Fruit fly (Drosophila melanogaster): ENCODE data around the gene Ing5.
A peak's percentile ranks its signal among the peaks of the same experiment; 100 is the strongest.

Gene Ing5

DNA sequence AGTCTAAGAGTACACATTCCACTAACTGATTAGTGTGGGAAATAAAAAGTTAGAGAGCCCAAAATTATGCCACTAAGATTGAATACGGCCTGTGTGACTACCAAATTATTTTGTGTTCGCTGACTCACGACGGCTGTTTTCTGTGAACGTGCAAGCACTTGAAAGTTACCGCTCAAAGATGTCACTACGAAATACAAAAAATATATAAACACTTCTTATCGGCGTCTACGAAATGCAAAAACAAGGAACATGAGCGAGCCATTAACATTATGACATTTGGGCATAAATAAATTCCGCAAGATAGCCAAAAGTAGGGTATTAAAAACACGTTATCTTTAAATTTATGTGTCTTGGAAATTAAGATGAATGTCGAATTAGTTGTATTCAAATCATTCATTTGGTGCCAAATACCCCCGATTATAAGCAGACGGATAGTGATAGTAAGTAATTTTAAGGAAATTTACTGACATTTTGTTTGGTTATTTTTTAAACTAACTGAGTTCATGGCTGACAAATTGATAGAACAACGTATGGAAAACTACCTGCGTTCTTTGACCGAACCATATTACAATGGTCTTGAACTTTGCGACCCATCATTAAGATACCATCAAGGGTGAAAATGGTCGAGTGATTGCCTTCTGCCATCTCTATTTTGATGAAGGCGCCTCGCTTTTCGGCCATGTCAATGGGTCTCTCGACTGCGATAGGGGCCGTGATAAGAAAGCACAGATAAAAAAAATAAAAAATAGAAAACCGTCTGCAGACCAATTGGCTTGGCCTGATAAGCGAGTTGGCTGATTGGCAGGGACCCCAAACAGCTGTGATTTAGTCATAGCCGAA is 47.9 kb upstream of the Ing5 start, which contains the start of gene Tehao:
Gene Tehao (plus strand): TSS at position 828 of the 840 bp plus-strand sequence.
- TF ChIP-seq Hr78 (GFP tag; optimal IDR thresholded peaks at IDR 0.05) (no peak), foxo (GFP tag; optimal IDR thresholded peaks at IDR 0.05) (peak in 1 of 2 experiments; percentile 13), fru (GFP tag; optimal IDR thresholded peaks at IDR 0.05) (peak; percentile 28), OdsH (GFP tag; optimal IDR thresholded peaks at IDR 0.05) (peak; percentile 7), CrebA (GFP tag; optimal IDR thresholded peaks at IDR 0.05; ENCODE audit: borderline replicate concordance) (peak; percentile 52), h (GFP tag; optimal IDR thresholded peaks at IDR 0.05) (peak; percentile 21), Abd-B (GFP tag; optimal IDR thresholded peaks at IDR 0.05) (no peak), dl (GFP tag; optimal IDR thresholded peaks at IDR 0.05; ENCODE audit: insufficient read depth in 1 of 2, partially characterized antibody in 2 of 2) (no peak)

DNA sequence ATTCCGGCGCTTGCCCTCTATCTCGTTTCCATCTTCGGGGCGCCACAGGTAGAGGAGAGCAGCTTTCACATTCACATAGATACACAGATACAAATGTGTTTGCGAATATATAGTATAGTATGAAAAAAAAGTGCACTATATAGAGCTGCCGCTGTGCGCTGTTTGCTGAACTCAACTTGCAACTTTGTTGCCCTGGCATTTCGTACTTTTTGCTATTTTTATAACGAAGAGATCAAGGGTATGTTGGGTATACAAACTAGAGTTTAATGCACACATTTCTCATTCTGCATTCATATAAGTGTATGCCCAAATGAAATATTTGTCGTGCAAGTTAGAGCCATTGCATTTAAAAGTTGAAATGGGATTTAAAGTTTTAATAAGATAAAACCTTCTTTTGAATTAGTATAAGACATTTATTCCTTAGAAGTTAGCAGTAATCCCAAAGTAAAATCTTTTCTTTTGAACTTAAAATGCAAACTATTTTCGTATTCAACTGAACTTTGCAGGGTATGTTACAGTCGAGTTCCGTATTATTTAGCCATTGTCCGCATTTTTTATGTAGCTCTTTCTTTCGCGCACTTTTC is 43.9 kb upstream of the Ing5 start:
- TF ChIP-seq fru (GFP tag; optimal IDR thresholded peaks at IDR 0.05) (no peak), pan (optimal IDR thresholded peaks at IDR 0.05) (no peak), dl (GFP tag; optimal IDR thresholded peaks at IDR 0.05; ENCODE audit: insufficient read depth in 1 of 2, partially characterized antibody in 2 of 2) (no peak), Hnf4 (GFP tag; optimal IDR thresholded peaks at IDR 0.05) (no peak), Abd-B (GFP tag; optimal IDR thresholded peaks at IDR 0.05) (no peak), CG9705 (GFP tag; optimal IDR thresholded peaks at IDR 0.05) (no peak), OdsH (GFP tag; optimal IDR thresholded peaks at IDR 0.05) (no peak), dsf (GFP tag; optimal IDR thresholded peaks at IDR 0.05; ENCODE audit: borderline replicate concordance) (no peak), lola (GFP tag; optimal IDR thresholded peaks at IDR 0.05) (no peak), Dfd (GFP tag; optimal IDR thresholded peaks at IDR 0.05) (no peak), Sp1 (GFP tag; optimal IDR thresholded peaks at IDR 0.05) (no peak), psq (GFP tag; optimal IDR thresholded peaks at IDR 0.05) (no peak)

DNA sequence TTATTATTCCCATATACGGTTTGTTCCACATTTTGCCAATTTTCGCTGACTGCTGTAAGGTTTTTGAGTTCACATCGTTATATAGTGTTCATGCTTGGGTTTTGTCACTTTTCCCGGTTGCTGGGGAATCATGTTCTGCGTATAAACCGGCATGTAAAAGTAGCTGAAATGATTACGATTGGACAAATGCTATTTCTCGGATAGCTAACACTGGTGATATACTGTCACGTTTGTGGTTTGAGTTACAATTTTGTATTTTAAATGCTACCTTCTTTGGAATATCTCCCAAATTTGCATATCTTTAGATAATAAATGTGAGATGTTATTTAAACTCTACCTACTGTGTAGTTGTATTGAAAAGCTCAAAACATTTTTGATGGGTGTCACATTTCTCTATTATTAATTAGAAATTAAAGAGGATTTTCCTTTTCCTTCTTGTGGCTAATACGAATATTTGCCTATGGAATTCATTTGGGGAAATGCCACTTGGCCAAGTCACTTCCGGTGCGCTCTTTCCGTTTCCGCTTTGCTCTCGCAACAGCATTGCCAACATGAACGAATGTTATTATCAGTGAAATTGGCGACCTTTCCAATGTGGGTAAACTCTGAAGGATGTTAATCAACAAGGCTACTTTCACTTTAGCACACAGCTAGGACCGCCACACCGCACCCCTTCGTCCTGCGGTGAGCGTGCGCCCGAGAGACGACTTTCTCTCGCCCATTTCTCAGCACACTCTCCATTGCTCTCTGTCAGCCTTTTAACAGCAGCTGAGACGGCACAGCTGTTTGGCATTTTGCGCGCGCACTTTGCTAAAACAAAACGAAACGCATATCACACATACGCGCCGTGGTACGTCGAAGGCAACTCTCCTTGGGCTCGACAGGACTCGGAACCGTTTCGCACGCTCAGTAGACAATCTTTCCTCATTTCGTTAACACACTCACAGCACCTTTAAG is 27.7 kb upstream of the Ing5 start, which contains the start of the genes CG16956, CG42784 and CG43850:
Gene CG16956 (minus strand): TSS at position 51 of the 957 bp plus-strand sequence.
Gene CG42784 (plus strand): TSS at position 907 of the 957 bp plus-strand sequence.
Gene CG43850 (plus strand): TSS at position 907 of the 957 bp plus-strand sequence.
- TF ChIP-seq dmrt93B (GFP tag; optimal IDR thresholded peaks at IDR 0.05) (no peak), Sp1 (GFP tag; optimal IDR thresholded peaks at IDR 0.05) (no peak), GATAd (GFP tag; optimal IDR thresholded peaks at IDR 0.05) (no peak), Vsx2 (GFP tag; optimal IDR thresholded peaks at IDR 0.05; ENCODE audit: partially characterized antibody) (peak; percentile 7)

DNA sequence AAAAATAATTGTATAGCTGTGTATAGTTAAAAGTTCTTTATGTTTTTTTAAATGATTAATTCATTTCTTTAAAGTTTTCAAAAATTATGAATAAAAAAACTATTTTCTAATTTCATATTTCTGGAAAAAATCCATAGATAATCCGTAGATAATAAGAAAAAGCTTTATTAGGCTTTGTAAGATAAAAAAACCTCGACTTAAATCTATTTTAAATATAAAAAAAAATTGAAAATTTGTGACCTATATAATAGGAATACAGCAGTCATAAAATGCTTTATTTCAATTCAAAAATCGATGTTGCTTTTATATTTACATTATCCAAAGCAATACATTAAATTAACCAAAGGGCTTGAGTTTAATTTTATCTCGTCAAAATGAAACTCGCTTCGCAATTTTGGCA is 25.1 kb upstream of the Ing5 start, which contains the start of gene Flad2:
Gene Flad2 (plus strand): TSS at position 301 of the 400 bp plus-strand sequence.
- TF ChIP-seq psq (GFP tag; optimal IDR thresholded peaks at IDR 0.05) (no peak), CG32264 (GFP tag; optimal IDR thresholded peaks at IDR 0.05) (no peak), ey (GFP tag; optimal IDR thresholded peaks at IDR 0.05) (no peak), sv (GFP tag; optimal IDR thresholded peaks at IDR 0.05) (no peak), dmrt93B (GFP tag; optimal IDR thresholded peaks at IDR 0.05) (no peak), tai (GFP tag; optimal IDR thresholded peaks at IDR 0.05) (no peak), foxo (GFP tag; optimal IDR thresholded peaks at IDR 0.05) (no peak), dl (GFP tag; optimal IDR thresholded peaks at IDR 0.05; ENCODE audit: insufficient read depth in 1 of 2, partially characterized antibody in 2 of 2) (no peak), Rel (GFP tag; optimal IDR thresholded peaks at IDR 0.05) (no peak), Rel (tag; optimal IDR thresholded peaks at IDR 0.05) (no peak), lola (GFP tag; optimal IDR thresholded peaks at IDR 0.05) (no peak), jim (GFP tag; optimal IDR thresholded peaks at IDR 0.05) (no peak)

DNA sequence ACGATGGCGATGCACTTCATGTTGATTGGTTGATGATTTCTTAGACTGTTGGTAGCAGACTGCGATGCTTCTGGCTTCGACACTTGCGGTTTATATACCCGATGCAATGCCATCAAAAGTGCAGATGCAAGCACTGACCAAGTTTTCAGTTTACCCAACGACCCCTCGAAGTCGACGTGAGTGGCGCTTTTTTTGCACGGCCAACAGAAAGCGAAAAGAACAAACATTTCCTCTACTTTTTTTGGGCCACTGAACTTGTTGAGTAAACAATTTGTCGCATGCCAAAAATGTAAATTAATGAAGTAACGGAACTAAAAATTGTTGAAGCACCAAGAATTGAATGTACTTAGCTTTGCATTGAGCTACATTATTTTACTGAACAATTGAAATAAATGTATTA is 24.5 kb upstream of the Ing5 start, which contains the start of gene Vm34Ca:
Gene Vm34Ca (minus strand): TSS at position 66 of the 400 bp plus-strand sequence.
- TF ChIP-seq Dif (GFP tag; optimal IDR thresholded peaks at IDR 0.05; ENCODE audit: partially characterized antibody) = no peak
- no peak for TF ChIP-seq GATAd (GFP tag; optimal IDR thresholded peaks at IDR 0.05)
- TF ChIP-seq brk (GFP tag; optimal IDR thresholded peaks at IDR 0.05) = no peak
- no peak for TF ChIP-seq Hr78 (GFP tag; optimal IDR thresholded peaks at IDR 0.05)
- no peak for TF ChIP-seq br (GFP tag; optimal IDR thresholded peaks at IDR 0.05)
- TF ChIP-seq h (GFP tag; optimal IDR thresholded peaks at IDR 0.05) = no peak
- no peak for TF ChIP-seq Hr83 (GFP tag; optimal IDR thresholded peaks at IDR 0.05; ENCODE audit: poor library complexity, severe bottlenecking)
- TF ChIP-seq jim (GFP tag; optimal IDR thresholded peaks at IDR 0.05) = no peak
- TF ChIP-seq usp (GFP tag; optimal IDR thresholded peaks at IDR 0.05) = no peak
- TF ChIP-seq dmrt93B (GFP tag; optimal IDR thresholded peaks at IDR 0.05) = no peak
- TF ChIP-seq woc (GFP tag; optimal IDR thresholded peaks at IDR 0.05) = no peak
- no peak for TF ChIP-seq CrebA (GFP tag; optimal IDR thresholded peaks at IDR 0.05; ENCODE audit: borderline replicate concordance)
- no peak for TF ChIP-seq Dfd (GFP tag; optimal IDR thresholded peaks at IDR 0.05)
- TF ChIP-seq rgr (GFP tag; optimal IDR thresholded peaks at IDR 0.05) = no peak
- no peak for TF ChIP-seq dl (GFP tag; optimal IDR thresholded peaks at IDR 0.05; ENCODE audit: insufficient read depth in 1 of 2, partially characterized antibody in 2 of 2)
- no peak for TF ChIP-seq tai (GFP tag; optimal IDR thresholded peaks at IDR 0.05)
- TF ChIP-seq lola (GFP tag; optimal IDR thresholded peaks at IDR 0.05) = no peak

Data from whole organism, wandering third instar larva.